Fruit fly (Drosophila melanogaster): ENCODE measurements around the gene CG2162.
A peak's percentile ranks its signal among the peaks of the same experiment; 100 is the strongest.

CG2162 gene

DNA sequence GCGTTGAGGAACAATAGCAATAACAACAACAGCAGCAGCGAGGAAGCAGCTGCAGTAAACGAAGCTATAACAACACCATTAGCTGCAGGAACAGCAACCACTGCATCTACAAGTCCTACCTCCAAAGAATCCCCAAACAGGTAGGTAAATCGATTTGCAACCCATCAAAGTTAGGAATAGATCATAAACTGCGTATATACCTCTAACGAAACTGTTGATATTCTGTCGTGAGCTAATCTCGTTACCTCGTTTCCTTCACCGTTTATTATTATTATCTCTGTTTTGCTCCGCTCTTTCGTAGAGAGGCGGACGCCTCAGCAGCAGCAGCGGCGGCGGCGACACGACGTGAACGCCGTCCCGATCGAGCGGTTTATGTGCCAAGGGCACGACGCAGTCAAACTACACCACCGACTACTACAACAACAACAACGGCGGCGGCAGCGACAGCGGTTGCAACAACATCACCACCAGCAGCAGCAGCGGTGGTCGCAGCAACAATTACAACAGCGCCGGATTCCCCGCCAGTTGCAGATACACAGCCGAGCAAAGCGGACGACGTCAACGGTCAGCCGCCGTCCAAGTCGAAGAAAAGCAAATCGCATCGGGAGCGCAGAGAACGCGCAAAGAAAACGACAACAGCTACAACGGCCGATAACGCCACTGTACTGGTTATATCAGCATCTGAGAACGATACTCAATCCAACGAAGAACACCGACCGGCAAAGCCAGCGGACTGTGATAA is 3.0 kb downstream of the CG2162 start (continued):
- TF ChIP-seq sens (GFP tag) (peak; percentile 84), Med (GFP tag) (peak; percentile 85), CG8359 (GFP tag; optimal IDR thresholded peaks at IDR 0.05; ENCODE audit: borderline replicate concordance) (peak; percentile 1), E2f2 (GFP tag; IDR thresholded peaks at IDR 0.05) (peak; percentile 25; the same call in 1 of the 2 replicates), CG34422 (GFP tag; IDR thresholded peaks at IDR 0.05) (peak; percentile 68; the same call in 1 of the 3 replicates), CG15269 (tag; optimal IDR thresholded peaks at IDR 0.05) (peak; percentile 30), peb (GFP tag; IDR thresholded peaks at IDR 0.05) (no peak), CG13624 (GFP tag; optimal IDR thresholded peaks at IDR 0.05) (peak; percentile 33), CG17912 (GFP tag; optimal IDR thresholded peaks at IDR 0.05) (no peak), prd (optimal IDR thresholded peaks at IDR 0.05) (no peak), prd (GFP tag; IDR thresholded peaks at IDR 0.05) (0 out of 3 replicates have a peak, but pooled peaks have one; percentile 4), Xrp1 (GFP tag; IDR thresholded peaks at IDR 0.05) (0 out of 2 replicates have a peak, but pooled peaks have one; percentile 50), CG17829 (tag; optimal IDR thresholded peaks at IDR 0.05) (peak; percentile 43), H2.0 (GFP tag; IDR thresholded peaks at IDR 0.05) (no peak), CG7372 (GFP tag; IDR thresholded peaks at IDR 0.05) (no peak), gsb (GFP tag; IDR thresholded peaks at IDR 0.05) (0 out of 2 replicates have a peak, but pooled peaks have one; percentile 6), trh (GFP tag; optimal IDR thresholded peaks at IDR 0.05) (no peak), Nf-YC (tag; optimal IDR thresholded peaks at IDR 0.05) (peak; percentile 27), grn (GFP tag; optimal IDR thresholded peaks at IDR 0.05) (no peak), CG6175 (GFP tag; IDR thresholded peaks at IDR 0.05) (peak; percentile 89; the same call in 2 of the 3 replicates), disco-r (GFP tag; optimal IDR thresholded peaks at IDR 0.05) (no peak), Chrac-16 (GFP tag; optimal IDR thresholded peaks at IDR 0.05) (no peak), wek (GFP tag; optimal IDR thresholded peaks at IDR 0.05) (no peak), kay (GFP tag; optimal IDR thresholded peaks at IDR 0.05) (no peak), jigr1 (GFP tag; IDR thresholded peaks at IDR 0.05) (no peak), ci (GFP tag; IDR thresholded peaks at IDR 0.05) (peak; percentile 77), onecut (GFP tag; IDR thresholded peaks at IDR 0.05) (peak; percentile 73), gce (GFP tag; IDR thresholded peaks at IDR 0.05) (peak; percentile 18; the same call in 1 of the 3 replicates), CG12155 (GFP tag; optimal IDR thresholded peaks at IDR 0.05) (no peak), CG4360 (GFP tag; IDR thresholded peaks at IDR 0.05) (peak; percentile 99), CG12391 (tag; optimal IDR thresholded peaks at IDR 0.05) (peak; percentile 7), CG8924 (tag; optimal IDR thresholded peaks at IDR 0.05) (peak; percentile 50)

DNA sequence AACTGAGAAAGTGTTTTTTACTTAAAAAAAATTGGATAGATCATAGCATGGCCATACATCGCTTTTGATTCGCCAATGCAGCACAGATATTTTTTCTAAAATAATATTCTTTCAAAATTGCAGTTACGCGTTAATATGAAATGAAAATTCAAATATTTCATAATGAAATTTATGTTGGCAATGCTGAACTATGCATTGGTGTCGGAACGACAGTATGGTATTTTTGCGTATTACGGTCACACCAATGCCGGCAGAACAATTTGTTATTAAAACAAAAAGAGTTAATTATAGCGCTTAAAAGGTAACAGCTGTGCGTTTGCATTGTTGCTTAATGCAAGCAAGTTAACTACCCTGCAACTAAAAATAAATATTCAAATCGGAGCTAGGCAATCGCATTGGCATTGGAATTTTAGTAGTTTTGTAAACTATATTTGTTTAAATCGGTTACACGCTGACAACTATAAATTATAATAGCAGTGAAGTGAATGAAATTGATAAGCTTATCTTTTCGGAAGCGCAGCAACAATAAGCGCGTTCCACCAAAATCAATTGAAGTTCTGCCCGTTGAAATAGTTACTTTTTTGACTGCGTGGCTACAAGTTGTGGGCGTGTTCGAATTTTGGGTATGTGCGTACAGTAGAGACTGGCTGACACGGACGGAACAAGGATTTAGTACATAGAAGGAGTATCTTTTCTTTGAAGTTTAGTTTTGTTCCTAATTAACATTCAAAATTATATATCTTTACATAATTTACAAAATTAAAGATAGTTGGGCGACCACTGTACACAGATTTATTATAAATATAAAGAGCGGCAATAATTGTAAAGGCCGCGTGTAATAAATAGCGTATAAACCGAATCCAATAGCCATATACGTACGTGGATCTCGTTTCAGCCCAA is 7.4 kb downstream of the CG2162 start, which contains the start of gene Prx4:
TSS of gene Prx4 (plus strand) at position 210 of the 900 bp plus-strand sequence.
- TF ChIP-seq dmrt99B (tag; optimal IDR thresholded peaks at IDR 0.05) (peak; percentile 87), CG2712 (tag; optimal IDR thresholded peaks at IDR 0.05) (peak; percentile 76), Oli (tag; optimal IDR thresholded peaks at IDR 0.05) (peak; percentile 74), CG3847 (GFP tag; IDR thresholded peaks at IDR 0.05) (peak; percentile 56), CG18619 (GFP tag; optimal IDR thresholded peaks at IDR 0.05) (peak; percentile 47), CG12659 (GFP tag; optimal IDR thresholded peaks at IDR 0.05) (peak; percentile 63), HHEX (GFP tag; optimal IDR thresholded peaks at IDR 0.05) (peak; percentile 54), hbn (GFP tag; IDR thresholded peaks at IDR 0.05; ENCODE audit: partially characterized antibody) (no peak), CG10267 (tag; optimal IDR thresholded peaks at IDR 0.05) (peak; percentile 54), CG14965 (GFP tag; optimal IDR thresholded peaks at IDR 0.05; ENCODE audit: borderline replicate concordance) (no peak), B-H1 (GFP tag; IDR thresholded peaks at IDR 0.05) (peak; percentile 63; the same call in 2 of the 3 replicates), CG3065 (GFP tag; optimal IDR thresholded peaks at IDR 0.05) (no peak), Elba2 (GFP tag; optimal IDR thresholded peaks at IDR 0.05) (no peak), Drgx (GFP tag; IDR thresholded peaks at IDR 0.05) (peak; percentile 81), CG5245 (GFP tag; optimal IDR thresholded peaks at IDR 0.05) (peak; percentile 42), CG8388 (GFP tag; optimal IDR thresholded peaks at IDR 0.05) (peak; percentile 74), az2 (GFP tag; optimal IDR thresholded peaks at IDR 0.05) (peak; percentile 62)
